Worm (Caenorhabditis elegans): ENCODE measurements around the gene lin-31.

DNA sequence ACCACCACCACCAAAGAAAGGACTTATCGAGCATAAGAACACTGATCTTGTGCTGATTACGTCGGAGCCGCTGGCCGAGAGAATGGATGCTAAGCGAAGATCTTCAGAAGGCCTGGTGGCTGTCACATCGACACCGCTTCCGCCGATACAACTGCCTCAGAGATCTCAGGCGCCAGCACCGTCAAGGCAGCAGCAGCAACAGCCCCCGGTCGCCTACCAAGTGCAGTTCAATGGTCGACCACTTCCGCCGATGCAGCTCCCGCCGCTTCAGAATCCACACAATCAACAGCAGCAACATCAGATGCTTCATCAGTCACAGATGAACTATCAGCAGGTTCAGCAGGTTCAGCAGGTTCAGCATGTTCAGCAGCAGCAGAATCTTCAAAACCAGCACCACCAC lies 15.3 kb upstream of the lin-31 start:
- TF ChIP-seq flt-1 (GFP tag; IDR thresholded peaks at IDR 0.05) (no peak), tab-1 (GFP tag; IDR thresholded peaks at IDR 0.05) (no peak), T22C8.4 (GFP tag; IDR thresholded peaks at IDR 0.05) (no peak), cog-1 (tag; optimal IDR thresholded peaks at IDR 0.05) (no peak)

Measured in whole organism, midembryonic.